Fruit fly (Drosophila melanogaster): ENCODE data around the gene CG34277.

DNA sequence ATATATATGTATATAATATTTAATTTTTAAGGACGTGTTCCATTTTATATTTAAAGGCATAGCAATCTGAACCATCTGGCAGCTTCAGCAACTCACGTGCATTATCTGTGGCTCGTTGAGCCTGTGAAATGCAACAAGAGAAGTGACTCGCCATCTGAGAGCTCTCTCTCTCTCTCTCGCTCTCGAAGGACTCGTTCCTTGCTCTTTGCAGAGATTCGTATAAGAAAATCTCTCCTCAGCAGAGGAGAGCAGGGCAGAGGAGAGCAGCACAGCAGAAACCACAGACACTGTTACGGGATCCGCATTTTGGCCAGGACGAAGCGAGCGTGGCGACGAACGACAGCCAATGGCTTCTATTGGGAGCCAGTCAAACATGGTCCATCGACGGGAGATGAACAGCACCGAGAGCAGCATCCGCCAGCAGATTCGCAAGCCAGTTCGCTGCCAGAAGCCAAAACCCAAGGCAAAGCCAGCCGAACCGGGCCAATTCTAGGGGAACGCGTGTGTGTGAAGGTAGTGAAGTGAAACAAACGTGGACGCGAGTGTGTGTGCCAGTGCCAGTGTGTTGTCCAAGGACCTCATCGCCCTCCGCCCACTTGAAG is 44.9 kb downstream of the CG34277 start, which contains the start of gene CG14669:
- TF ChIP-seq usp (GFP tag; optimal IDR thresholded peaks at IDR 0.05) = no peak
- TF ChIP-seq CG8478 (optimal IDR thresholded peaks at IDR 0.05) = no peak

Data from whole organism.